Fruit fly (Drosophila melanogaster) whole organism: ENCODE results near the gene mTerf3.
"Not testable (repeated sequence)": the region's sequence is repeated elsewhere in the genome, so short reads cannot be mapped to it uniquely, and the experiment has no call there.

Experiments
- CG8478 ChIP-seq: fragments of >200 bp; optimal IDR thresholded peaks from 2 replicates; lab custom pipeline; 2018; ENCODE audit warnings: inconsistent platforms
- Dll ChIP-seq: fragments of >200 bp; optimal IDR thresholded peaks from 2 replicates; lab custom pipeline; 2017
- EcR ChIP-seq, 2 experiments: fragments of >200 bp; optimal IDR thresholded peaks; 2 replicates each; lab custom pipeline; 2017; ENCODE audit warnings: missing biosample characterization in 2 of 2, missing genetic modification characterization in 2 of 2, missing genetic modification reagents in 2 of 2
- pan ChIP-seq: fragments of >200 bp; optimal IDR thresholded peaks from 2 replicates; lab custom pipeline; 2017
- psq ChIP-seq: fragments of >200 bp; optimal IDR thresholded peaks from 2 replicates; lab custom pipeline; 2017
- usp ChIP-seq: fragments of >200 bp; optimal IDR thresholded peaks from 2 replicates; lab custom pipeline; 2017; ENCODE audit warnings: missing biosample characterization, missing genetic modification characterization, mixed read lengths

mTerf3 gene

dm6 chr3L:20503886-20504285 lies 16.7 kb downstream of the mTerf3 start, which contains the start of gene CG17637:
TSS of gene CG17637 (plus strand) at chr3L:20504186.
- not testable (repeated sequence) for TF ChIP-seq Dll (lab: Kevin White, UChicago); EcR (GFP tag; optimal IDR thresholded peaks at IDR 0.05; lab: Kevin White, UChicago); CG8478 (lab: Kevin White, UChicago)

- TF ChIP-seq usp (GFP tag; lab: Kevin White, UChicago) = no peak
- TF ChIP-seq pan (lab: Kevin White, UChicago) = no peak
- no peak for TF ChIP-seq psq (lab: Kevin White, UChicago)
- TF ChIP-seq CG8478 (lab: Kevin White, UChicago) = no peak
- no peak for TF ChIP-seq EcR (GFP tag; optimal IDR thresholded peaks at IDR 0.05; lab: Kevin White, UChicago)
- no peak for TF ChIP-seq Dll (lab: Kevin White, UChicago)
These were observed 17.3 kb downstream of the mTerf3 start for dm6 chr3L:20503256-20503655.

dm6 chr3L:20499536-20499935 lies 21.0 kb downstream of the mTerf3 start, which contains the start of gene CG18281:
TSS of gene CG18281 (plus strand) at chr3L:20499836.
- TF ChIP-seq EcR (GFP tag; optimal IDR thresholded peaks at IDR 0.05; lab: Kevin White, UChicago); Dll (lab: Kevin White, UChicago); CG8478 (lab: Kevin White, UChicago): not testable (repeated sequence)

- TF ChIP-seq psq (lab: Kevin White, UChicago) (no peak), Dll (lab: Kevin White, UChicago) (no peak), usp (GFP tag; lab: Kevin White, UChicago) (no peak), CG8478 (lab: Kevin White, UChicago) (no peak), EcR (GFP tag; optimal IDR thresholded peaks at IDR 0.05; lab: Kevin White, UChicago) (no peak), pan (lab: Kevin White, UChicago) (no peak)
These were observed 22.4 kb downstream of the mTerf3 start for dm6 chr3L:20498204-20498603.

- TF ChIP-seq psq (lab: Kevin White, UChicago) = no peak
- TF ChIP-seq pan (lab: Kevin White, UChicago) = no peak
- no peak for TF ChIP-seq CG8478 (lab: Kevin White, UChicago)
- no peak for TF ChIP-seq usp (GFP tag; lab: Kevin White, UChicago)
- no peak for TF ChIP-seq EcR (GFP tag; optimal IDR thresholded peaks at IDR 0.05; lab: Kevin White, UChicago)
- no peak for TF ChIP-seq Dll (lab: Kevin White, UChicago)
These were observed 23.2 kb downstream of the mTerf3 start, which contains the start of gene CG32425 for dm6 chr3L:20497124-20497996. TSS of gene CG32425 (plus strand) at chr3L:20497323.

dm6 chr3L:20494780-20495591 lies 25.6 kb downstream of the mTerf3 start, which contains the start of gene ZnT77C:
TSS of gene ZnT77C (minus strand) at chr3L:20494921.
- no peak for TF ChIP-seq usp (GFP tag; lab: Kevin White, UChicago)
- no peak for TF ChIP-seq Dll (lab: Kevin White, UChicago)
- no peak for TF ChIP-seq psq (lab: Kevin White, UChicago)
- no peak for TF ChIP-seq CG8478 (lab: Kevin White, UChicago)
- TF ChIP-seq EcR (GFP tag; optimal IDR thresholded peaks at IDR 0.05; lab: Kevin White, UChicago) = no peak
- TF ChIP-seq pan (lab: Kevin White, UChicago) = no peak

dm6 chr3L:20494262-20494601 lies 26.3 kb downstream of the mTerf3 start:
- TF ChIP-seq psq (lab: Kevin White, UChicago) = no peak
- no peak for TF ChIP-seq pan (lab: Kevin White, UChicago)
- TF ChIP-seq CG8478 (lab: Kevin White, UChicago) = no peak
- no peak for TF ChIP-seq EcR (GFP tag; optimal IDR thresholded peaks at IDR 0.05; lab: Kevin White, UChicago)
- TF ChIP-seq Dll (lab: Kevin White, UChicago) = no peak
- no peak for TF ChIP-seq usp (GFP tag; lab: Kevin White, UChicago)

- TF ChIP-seq pan (lab: Kevin White, UChicago) (no peak), Dll (lab: Kevin White, UChicago) (no peak), CG8478 (lab: Kevin White, UChicago) (no peak), EcR (GFP tag; optimal IDR thresholded peaks at IDR 0.05; lab: Kevin White, UChicago) (no peak), psq (lab: Kevin White, UChicago) (no peak), usp (GFP tag; lab: Kevin White, UChicago) (no peak)
These were observed 26.9 kb downstream of the mTerf3 start for dm6 chr3L:20493417-20494261.

- TF ChIP-seq psq (lab: Kevin White, UChicago) (no peak), pan (lab: Kevin White, UChicago) (no peak), EcR (GFP tag; optimal IDR thresholded peaks at IDR 0.05; lab: Kevin White, UChicago) (no peak), CG8478 (lab: Kevin White, UChicago) (no peak), usp (GFP tag; lab: Kevin White, UChicago) (no peak), Dll (lab: Kevin White, UChicago) (no peak)
These were observed 28.9 kb downstream of the mTerf3 start, which contains the start of gene ND-39 for dm6 chr3L:20491525-20492132. TSS of gene ND-39 (plus strand) at chr3L:20492082.

- TF ChIP-seq pan (lab: Kevin White, UChicago) (peak; percentile 34), psq (lab: Kevin White, UChicago) (no peak)
These were observed 32.9 kb downstream of the mTerf3 start for dm6 chr3L:20487649-20488048.
